Worm (Caenorhabditis elegans): Measurements from ENCODE around the gene zipt-15.
"Not testable (repeated sequence)": the region's sequence is repeated elsewhere in the genome, so short reads cannot be mapped to it uniquely, and the experiment has no call there.

DNA sequence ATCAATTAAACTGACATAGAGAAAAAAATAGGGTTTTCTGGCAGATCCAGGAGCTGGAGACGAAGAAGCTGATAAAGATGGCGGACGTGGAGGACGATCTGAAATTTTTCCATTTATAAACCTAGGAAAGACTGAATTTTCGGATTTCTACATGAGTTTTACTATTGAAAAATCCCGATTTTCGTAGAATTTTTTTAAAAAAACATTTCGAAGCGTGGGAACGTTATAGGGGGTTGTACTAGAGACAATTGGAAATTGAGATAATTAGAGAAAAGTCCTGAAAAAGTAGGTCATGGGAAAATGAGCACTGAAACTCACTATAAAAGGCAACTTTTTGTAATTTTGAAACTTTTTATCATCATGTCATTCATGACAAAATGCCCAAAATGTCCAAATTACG is 53.7 kb downstream of the zipt-15 start, which contains the start of gene F56B3.9:
- not testable (repeated sequence) for TF ChIP-seq dao-5, him-1 (tag; optimal IDR thresholded peaks at IDR 0.05)

Measured in whole organism, L4/young adult.